Worm (Caenorhabditis elegans) whole organism, L4 larva: ENCODE measurements around the gene pgl-3.

Experiments used
- F26F4.8 ChIP-seq: fragments of 200-800 bp; sonication (Bioruptor generic); conservative IDR thresholded peaks from 2 replicates; pipeline ENCODE4 v1.3.6; 2022; ENCODE audit warnings: missing genetic modification characterization, missing compliant biosample characterization
- F49E8.2 ChIP-seq: sonication (generic microtip); optimal IDR thresholded peaks from 2 replicates; lab custom pipeline; 2016; ENCODE audit warnings: missing compliant biosample characterization, mild to moderate bottlenecking, missing genetic modification characterization, borderline replicate concordance
- T26A8.4 ChIP-seq: fragments of 200-800 bp; sonication (Bioruptor generic); IDR thresholded peaks from 2 replicates; pipeline ENCODE4 v1.3.6; 2022; ENCODE audit warnings: missing genetic modification characterization, missing compliant biosample characterization
- Y5F2A.4 ChIP-seq: fragments of 200-800 bp; sonication (Bioruptor generic); optimal IDR thresholded peaks from 2 replicates; lab custom pipeline; 2018; ENCODE audit warnings: mild to moderate bottlenecking, missing genetic modification characterization, missing compliant biosample characterization
- aha-1 ChIP-seq: fragments of 150-350 bp; peaks from one replicate; lab custom pipeline; 2014; ENCODE audit warnings: missing biosample characterization, missing genetic modification characterization
- ceh-32 ChIP-seq: sonication (generic microtip); optimal IDR thresholded peaks from 2 replicates; lab custom pipeline; 2016; ENCODE audit warnings: mild to moderate bottlenecking, missing genetic modification characterization, missing compliant biosample characterization; ENCODE audit not compliant: poor library complexity
- ceh-62 ChIP-seq: sonication (generic microtip); optimal IDR thresholded peaks from 2 replicates; lab custom pipeline; 2017; ENCODE audit warnings: missing biosample characterization, missing genetic modification characterization
- daf-12 ChIP-seq: fragments of 150-350 bp; optimal IDR thresholded peaks from 2 replicates; lab custom pipeline; 2014; ENCODE audit warnings: missing biosample characterization, missing genetic modification reagents, missing genetic modification characterization
- dmd-8 ChIP-seq: fragments of 200-800 bp; sonication (Bioruptor generic); IDR thresholded peaks from 2 replicates; pipeline ENCODE4 v1.3.6; 2022; ENCODE audit warnings: missing genetic modification characterization, missing compliant biosample characterization
- dpl-1 ChIP-seq: fragments of 150-350 bp; optimal IDR thresholded peaks from 2 replicates; lab custom pipeline; 2014; ENCODE audit warnings: missing biosample characterization, missing genetic modification reagents, missing genetic modification characterization
- dve-1 ChIP-seq: sonication (generic microtip); optimal IDR thresholded peaks from 2 replicates; lab custom pipeline; 2017; ENCODE audit warnings: antibody characterized with exemption, mild to moderate bottlenecking, missing genetic modification characterization, missing compliant biosample characterization; ENCODE audit not compliant: insufficient read depth
- egl-27 ChIP-seq: sonication (generic microtip); optimal IDR thresholded peaks from 3 replicates; lab custom pipeline; 2017; ENCODE audit warnings: missing biosample characterization, missing genetic modification reagents, missing genetic modification characterization
- fos-1 ChIP-seq: fragments of 150-350 bp; optimal IDR thresholded peaks from 2 replicates; lab custom pipeline; 2014; ENCODE audit warnings: missing biosample characterization, missing genetic modification characterization
- hlh-11 ChIP-seq: fragments of 200-800 bp; sonication (Bioruptor generic); optimal IDR thresholded peaks from 2 replicates; lab custom pipeline; 2018; ENCODE audit warnings: mild to moderate bottlenecking, missing genetic modification characterization, missing compliant biosample characterization
- lin-13 ChIP-seq: fragments of 150-350 bp; optimal IDR thresholded peaks from 2 replicates; lab custom pipeline; 2014; ENCODE audit warnings: missing biosample characterization, missing genetic modification reagents, missing genetic modification characterization
- lin-15B ChIP-seq: fragments of 150-350 bp; sonication (generic microtip); optimal IDR thresholded peaks from 3 replicates; lab custom pipeline; 2014; ENCODE audit warnings: missing biosample characterization, missing genetic modification characterization
- lin-29 ChIP-seq: fragments of 200-800 bp; sonication (Bioruptor generic); IDR thresholded peaks from 2 replicates; pipeline ENCODE4 v1.3.6; 2022; ENCODE audit warnings: missing genetic modification reagents, missing genetic modification characterization, missing compliant biosample characterization
- lir-3 ChIP-seq: sonication (generic microtip); optimal IDR thresholded peaks from 2 replicates; lab custom pipeline; 2016; ENCODE audit warnings: mild to moderate bottlenecking, missing genetic modification characterization, missing compliant biosample characterization
- lsy-2 ChIP-seq, 2 experiments: fragments of 150-350 bp in 1 of 2; sonication (generic microtip) in 1 of 2; optimal IDR thresholded peaks; 2 replicates each; lab custom pipeline; 2014 to 2017; ENCODE audit warnings: missing biosample characterization in 2 of 2, missing genetic modification characterization in 2 of 2
- madf-5 ChIP-seq, 2 experiments: fragments of 200-800 bp; sonication (Bioruptor generic); IDR thresholded peaks; 2 replicates each; pipeline ENCODE4 v1.3.6; 2022; ENCODE audit warnings: missing compliant biosample characterization in 2 of 2, missing genetic modification characterization in 2 of 2
- mes-2 ChIP-seq: sonication (generic microtip); optimal IDR thresholded peaks from 2 replicates; lab custom pipeline; 2016; ENCODE audit warnings: missing genotype, mild to moderate bottlenecking, missing genetic modification characterization, missing compliant biosample characterization; ENCODE audit not compliant: poor library complexity, severe bottlenecking
- mxl-2 ChIP-seq: fragments of 200-800 bp; sonication (Bioruptor generic); conservative IDR thresholded peaks from 2 replicates; pipeline ENCODE4 v1.3.6; 2022; ENCODE audit warnings: missing genetic modification reagents, missing genetic modification characterization, missing compliant biosample characterization
- nhr-28 ChIP-seq: fragments of 150-350 bp; optimal IDR thresholded peaks from 2 replicates; lab custom pipeline; 2014; ENCODE audit warnings: missing biosample characterization, missing genetic modification characterization
- nhr-6 ChIP-seq: fragments of 150-350 bp; optimal IDR thresholded peaks from 2 replicates; lab custom pipeline; 2014; ENCODE audit warnings: missing biosample characterization, missing genetic modification characterization
- nhr-77 ChIP-seq: fragments of 150-350 bp; optimal IDR thresholded peaks from 2 replicates; lab custom pipeline; 2014; ENCODE audit warnings: missing biosample characterization, missing genetic modification characterization
- pha-4 ChIP-seq, 2 experiments: fragments of 150-350 bp in 1 of 2; fragments of 200-800 bp in 1 of 2; sonication (Bioruptor generic) in 1 of 2; IDR thresholded peaks in 1 of 2; optimal IDR thresholded peaks in 1 of 2; 2 replicates each; pipeline versions ENCODE4 v1.3.6 to Lab custom; 2014 to 2022; ENCODE audit warnings: missing genetic modification characterization in 2 of 2, missing genetic modification reagents in 2 of 2, missing biosample characterization in 1 of 2, missing compliant biosample characterization in 1 of 2
- php-3 ChIP-seq: fragments of 200-800 bp; sonication (Bioruptor generic); IDR thresholded peaks from 2 replicates; pipeline ENCODE4 v1.3.6; 2022; ENCODE audit warnings: missing genetic modification reagents, missing genetic modification characterization, missing compliant biosample characterization
- rbr-2 ChIP-seq: sonication (generic microtip); optimal IDR thresholded peaks from 2 replicates; lab custom pipeline; 2016; ENCODE audit warnings: missing genotype, missing genetic modification characterization, missing compliant biosample characterization
- saeg-2 ChIP-seq: fragments of 200-800 bp; sonication (Bioruptor generic); IDR thresholded peaks from 2 replicates; pipeline ENCODE4 v1.3.6; 2022; ENCODE audit warnings: missing genetic modification reagents, missing genetic modification characterization, missing compliant biosample characterization
- sdz-12 ChIP-seq: fragments of 200-800 bp; sonication (Bioruptor generic); optimal IDR thresholded peaks from 2 replicates; lab custom pipeline; 2018; ENCODE audit warnings: mild to moderate bottlenecking, missing genetic modification characterization, missing compliant biosample characterization
- snpc-1.2 ChIP-seq: fragments of 200-800 bp; sonication (Bioruptor generic); IDR thresholded peaks from 2 replicates; pipeline ENCODE4 v1.3.6; 2022; ENCODE audit warnings: missing genetic modification reagents, missing genetic modification characterization, missing compliant biosample characterization
- spr-1 ChIP-seq: sonication (generic microtip); optimal IDR thresholded peaks from 2 replicates; lab custom pipeline; 2016; ENCODE audit warnings: mild to moderate bottlenecking, missing genetic modification characterization, missing compliant biosample characterization
- spr-3 ChIP-seq: fragments of 200-800 bp; sonication (Bioruptor generic); optimal IDR thresholded peaks from 2 replicates; lab custom pipeline; 2018; ENCODE audit warnings: mild to moderate bottlenecking, missing genetic modification characterization, missing compliant biosample characterization
- tra-1 ChIP-seq: fragments of 200-800 bp; sonication (Bioruptor generic); IDR thresholded peaks from 2 replicates; pipeline ENCODE4 v1.3.6; 2022; ENCODE audit warnings: missing genetic modification reagents, missing genetic modification characterization, missing compliant biosample characterization
- unc-130 ChIP-seq: sonication (generic microtip); optimal IDR thresholded peaks from 2 replicates; lab custom pipeline; 2016; ENCODE audit warnings: missing genetic modification reagents, missing genetic modification characterization, missing compliant biosample characterization
- zag-1 ChIP-seq: fragments of 150-350 bp; optimal IDR thresholded peaks from 2 replicates; lab custom pipeline; 2014; ENCODE audit warnings: missing biosample characterization, missing genetic modification characterization
- zip-11 ChIP-seq: fragments of 200-800 bp; sonication (Bioruptor generic); IDR thresholded peaks from 2 replicates; pipeline ENCODE4 v1.3.6; 2022; ENCODE audit warnings: missing genetic modification characterization, missing compliant biosample characterization
- zip-2 ChIP-seq: fragments of 150-350 bp; optimal IDR thresholded peaks from 2 replicates; lab custom pipeline; 2014; ENCODE audit warnings: missing biosample characterization, missing genetic modification characterization

The pgl-3 gene

ce11 chrV:4755308-4756029, at the start of gene pgl-3:
pgl-3 (plus strand) TSS chrV:4755979.
- TF ChIP-seq tra-1 (GFP tag; lab: Robert Waterston, UW) (no peak), unc-130 (GFP tag; lab: Kevin White, UChicago) (peak; percentile 6), lin-29 (GFP tag; lab: Robert Waterston, UW) (no peak), dve-1 (tag; lab: Kevin White, UChicago) (no peak), T26A8.4 (GFP tag; lab: Robert Waterston, UW) (no peak), dmd-8 (GFP tag; lab: Robert Waterston, UW) (0 out of 2 replicates have a peak, but pooled peaks have one; percentile 48), ceh-32 (tag; lab: Kevin White, UChicago) (no peak), lin-15B (tag; lab: Kevin White, UChicago) (no peak), F49E8.2 (tag; lab: Kevin White, UChicago) (peak; percentile 67), zip-2 (tag; lab: Kevin White, UChicago) (no peak), saeg-2 (GFP tag; lab: Robert Waterston, UW) (no peak)

- TF ChIP-seq spr-1 (no peak), F26F4.8 (GFP tag; lab: Robert Waterston, UW) (no peak), mxl-2 (GFP tag; lab: Robert Waterston, UW) (no peak), pha-4 (GFP tag; IDR thresholded peaks at IDR 0.05; lab: Robert Waterston, UW) (no peak), pha-4 (tag; optimal IDR thresholded peaks at IDR 0.05; lab: Kevin White, UChicago) (no peak), saeg-2 (GFP tag; lab: Robert Waterston, UW) (no peak), nhr-28 (no peak), zag-1 (no peak), snpc-1.2 (GFP tag; lab: Robert Waterston, UW) (no peak), fos-1 (tag; lab: Kevin White, UChicago) (no peak), php-3 (GFP tag; lab: Robert Waterston, UW) (no peak), daf-12 (tag; lab: Kevin White, UChicago) (no peak), aha-1 (tag; lab: Kevin White, UChicago) (no peak), Y5F2A.4 (GFP tag; lab: Kevin White, UChicago) (no peak)
- TF ChIP-seq, all 104 proteins: peak for 0
Measured at ce11 chrV:4707646-4708045, 48.1 kb upstream of the pgl-3 start.

- no peak for TF ChIP-seq F26F4.8 (GFP tag; lab: Robert Waterston, UW)
- TF ChIP-seq dpl-1 (GFP tag; lab: Kevin White, UChicago), result no peak
- no peak for TF ChIP-seq madf-5 (GFP tag; IDR thresholded peaks at IDR 0.05; lab: Robert Waterston, UW)
- TF ChIP-seq lin-13 (GFP tag; lab: Kevin White, UChicago), result no peak
- no peak for TF ChIP-seq Y5F2A.4 (GFP tag; lab: Kevin White, UChicago)
- TF ChIP-seq hlh-11 (tag; lab: Kevin White, UChicago), result no peak
- no peak for TF ChIP-seq spr-3 (GFP tag; lab: Kevin White, UChicago)
- no peak for TF ChIP-seq nhr-6 (tag; lab: Kevin White, UChicago)
- no peak for TF ChIP-seq lsy-2 (tag; optimal IDR thresholded peaks at IDR 0.05; lab: Kevin White, UChicago)
- TF ChIP-seq sdz-12 (GFP tag; lab: Kevin White, UChicago), result no peak
- TF ChIP-seq rbr-2 (tag; lab: Kevin White, UChicago), result no peak
- TF ChIP-seq lir-3 (tag; lab: Kevin White, UChicago), result no peak
- TF ChIP-seq egl-27 (tag; lab: Kevin White, UChicago), result no peak
- TF ChIP-seq mes-2 (tag; lab: Kevin White, UChicago), result no peak
- TF ChIP-seq ceh-62 (tag; lab: Kevin White, UChicago), result no peak
- TF ChIP-seq zag-1, result no peak
- no peak for TF ChIP-seq zip-11 (GFP tag; lab: Robert Waterston, UW)
- no peak for TF ChIP-seq nhr-77 (tag; lab: Kevin White, UChicago)
- no peak for TF ChIP-seq lin-29 (GFP tag; lab: Robert Waterston, UW)
Measured at ce11 chrV:4710464-4710863, 45.3 kb upstream of the pgl-3 start, which contains the start of gene oac-24. oac-24 (plus strand) TSS chrV:4710764.
